Fruit fly (Drosophila melanogaster) whole organism, embryonic: ENCODE measurements around the gene teq.

Experiments
- Antp ChIP-seq: fragments of 200-800 bp; sonication (Bioruptor generic); optimal IDR thresholded peaks from 3 replicates; lab custom pipeline; 2016; ENCODE audit warnings: missing biosample characterization, missing genetic modification characterization
- CG10565 ChIP-seq: fragments of 200-800 bp; sonication (Bioruptor generic); optimal IDR thresholded peaks from 3 replicates; lab custom pipeline; 2016; ENCODE audit warnings: missing biosample characterization, mild to moderate bottlenecking, missing genetic modification characterization
- CG10654 ChIP-seq: fragments of 200-800 bp; sonication (Bioruptor generic); optimal IDR thresholded peaks from 2 replicates; lab custom pipeline; 2016; ENCODE audit warnings: missing biosample characterization, missing genetic modification characterization
- CG10959 ChIP-seq: fragments of 200-800 bp; sonication (Bioruptor generic); IDR thresholded peaks from 2 replicates; pipeline ENCODE4 v1.3.6; 2022; ENCODE audit warnings: missing biosample characterization, missing genetic modification characterization
- CG10979 ChIP-seq: fragments of 200-800 bp; sonication (Bioruptor generic); optimal IDR thresholded peaks from 2 replicates; lab custom pipeline; 2018; ENCODE audit warnings: missing biosample characterization, mild to moderate bottlenecking, missing genetic modification characterization, moderate library complexity
- CG11085 ChIP-seq: fragments of 200-800 bp; sonication (Bioruptor generic); IDR thresholded peaks from 2 replicates; pipeline ENCODE4 v1.3.6; 2022; ENCODE audit warnings: missing biosample characterization, missing genetic modification characterization
- CG12299 ChIP-seq: fragments of 200-800 bp; sonication (Bioruptor generic); optimal IDR thresholded peaks from 2 replicates; lab custom pipeline; 2018; ENCODE audit warnings: missing biosample characterization, mild to moderate bottlenecking, missing genetic modification characterization
- CG12942 ChIP-seq: fragments of 200-800 bp; sonication (Bioruptor generic); optimal IDR thresholded peaks from 3 replicates; lab custom pipeline; 2016; ENCODE audit warnings: missing biosample characterization, missing genetic modification characterization
- CG13287 ChIP-seq: fragments of 200-800 bp; sonication (Bioruptor generic); IDR thresholded peaks from 2 replicates; pipeline ENCODE4 v1.3.6; 2022; ENCODE audit warnings: missing biosample characterization, missing genetic modification characterization; ENCODE audit not compliant: partially characterized antibody
- CG13624 ChIP-seq: fragments of 200-800 bp; sonication (Bioruptor generic); optimal IDR thresholded peaks from 2 replicates; lab custom pipeline; 2016; ENCODE audit warnings: missing biosample characterization, missing genetic modification characterization
- CG14667 ChIP-seq: fragments of 200-800 bp; sonication (Bioruptor generic); IDR thresholded peaks from 2 replicates; pipeline ENCODE4 v1.3.6; 2022; ENCODE audit warnings: missing biosample characterization, missing genetic modification characterization
- CG14710 ChIP-seq: fragments of 200-800 bp; sonication (Bioruptor generic); optimal IDR thresholded peaks from 3 replicates; lab custom pipeline; 2019; ENCODE audit warnings: missing biosample characterization, mild to moderate bottlenecking, missing genetic modification characterization, moderate library complexity
- CG1603 ChIP-seq: fragments of 200-800 bp; sonication (Bioruptor generic); optimal IDR thresholded peaks from 2 replicates; lab custom pipeline; 2019; ENCODE audit warnings: missing biosample characterization, mild to moderate bottlenecking, missing genetic modification characterization, moderate library complexity
- CG17186 ChIP-seq: fragments of 200-800 bp; sonication (Bioruptor generic); optimal IDR thresholded peaks from 3 replicates; lab custom pipeline; 2017; ENCODE audit warnings: missing biosample characterization, missing genetic modification reagents, missing genetic modification characterization
- CG17328 ChIP-seq: fragments of 200-800 bp; sonication (Bioruptor generic); IDR thresholded peaks from 2 replicates; pipeline ENCODE4 v1.3.6; 2022; ENCODE audit warnings: missing biosample characterization, missing genetic modification characterization
- CG17359 ChIP-seq: fragments of 200-800 bp; sonication (Bioruptor generic); optimal IDR thresholded peaks from 3 replicates; lab custom pipeline; 2018; ENCODE audit warnings: missing biosample characterization, mild to moderate bottlenecking, missing genetic modification characterization, moderate library complexity
- CG17361 ChIP-seq: fragments of 200-800 bp; sonication (Bioruptor generic); IDR thresholded peaks from 3 replicates; pipeline ENCODE4 v1.3.6; 2022; ENCODE audit warnings: missing biosample characterization, missing genetic modification characterization
- CG17829 ChIP-seq: fragments of 200-800 bp; optimal IDR thresholded peaks from 2 replicates; lab custom pipeline; 2019; ENCODE audit warnings: missing biosample characterization, mild to moderate bottlenecking, missing genetic modification characterization, moderate library complexity
- CG2678 ChIP-seq: fragments of 200-800 bp; sonication (Bioruptor generic); optimal IDR thresholded peaks from 3 replicates; lab custom pipeline; 2019; ENCODE audit warnings: missing biosample characterization, mild to moderate bottlenecking, missing genetic modification characterization, moderate library complexity
- CG31388 ChIP-seq: fragments of 200-800 bp; sonication (Bioruptor generic); optimal IDR thresholded peaks from 2 replicates; lab custom pipeline; 2016; ENCODE audit warnings: missing biosample characterization, missing genetic modification characterization
- CG32767 ChIP-seq: fragments of 200-800 bp; sonication (Bioruptor generic); IDR thresholded peaks from 2 replicates; pipeline ENCODE4 v1.3.6; 2022; ENCODE audit warnings: missing biosample characterization, missing genetic modification characterization
- CG42726 ChIP-seq: fragments of 200-800 bp; sonication (Bioruptor generic); IDR thresholded peaks from 2 replicates; pipeline ENCODE4 v1.3.6; 2022; ENCODE audit warnings: missing biosample characterization, missing genetic modification characterization; ENCODE audit not compliant: partially characterized antibody
- CHES-1-like ChIP-seq: fragments of 200-800 bp; sonication (Bioruptor generic); optimal IDR thresholded peaks from 2 replicates; lab custom pipeline; 2016; ENCODE audit warnings: missing biosample characterization, missing genetic modification characterization
- ERR ChIP-seq: fragments of 200-800 bp; sonication (Bioruptor generic); optimal IDR thresholded peaks from 2 replicates; lab custom pipeline; 2016; ENCODE audit warnings: missing biosample characterization, missing genetic modification characterization
- Hr51 ChIP-seq, 2 experiments: fragments of 200-800 bp; sonication (Bioruptor generic); optimal IDR thresholded peaks; 2 replicates in 1 of 2; 3 replicates in 1 of 2; lab custom pipeline; 2016 to 2018; ENCODE audit warnings: missing biosample characterization in 2 of 2, missing genetic modification characterization in 2 of 2, mild to moderate bottlenecking in 1 of 2, moderate library complexity in 1 of 2
- Oaz ChIP-seq: fragments of 200-800 bp; sonication (Bioruptor generic); IDR thresholded peaks from 2 replicates; pipeline ENCODE4 v1.3.6; 2022; ENCODE audit warnings: missing biosample characterization, missing genetic modification characterization
- Optix ChIP-seq: fragments of 200-800 bp; sonication (Bioruptor generic); IDR thresholded peaks from 3 replicates; pipeline ENCODE4 v1.3.6; 2022; ENCODE audit warnings: missing biosample characterization, missing genetic modification characterization
- Pdp1 ChIP-seq, 2 experiments: fragments of 200-800 bp; sonication (Bioruptor generic); optimal IDR thresholded peaks; 3 replicates each; lab custom pipeline; 2016; ENCODE audit warnings: missing biosample characterization in 2 of 2, missing genetic modification characterization in 2 of 2, mild to moderate bottlenecking in 1 of 2, moderate library complexity in 1 of 2
- Scr ChIP-seq: fragments of 200-800 bp; sonication (Bioruptor generic); IDR thresholded peaks from 2 replicates; pipeline ENCODE4 v1.3.6; 2022; ENCODE audit warnings: missing biosample characterization, missing genetic modification characterization; ENCODE audit not compliant: partially characterized antibody
- Sox102F ChIP-seq: fragments of 200-800 bp; sonication (Bioruptor generic); optimal IDR thresholded peaks from 2 replicates; lab custom pipeline; 2018; ENCODE audit warnings: missing biosample characterization, mild to moderate bottlenecking, missing genetic modification characterization, moderate library complexity
- Trl ChIP-seq, 3 experiments: fragments of >200 bp in 2 of 3; fragments of 200-800 bp in 1 of 3; sonication (Bioruptor generic) in 1 of 3; optimal IDR thresholded peaks; 2 replicates in 1 of 3; 3 replicates in 2 of 3; lab custom pipeline; 2016 to 2017; ENCODE audit warnings: missing biosample characterization in 1 of 3, missing genetic modification characterization in 1 of 3
- ash1 ChIP-seq: fragments of 200-800 bp; sonication (Bioruptor generic); optimal IDR thresholded peaks from 2 replicates; lab custom pipeline; 2018; ENCODE audit warnings: missing biosample characterization, mild to moderate bottlenecking, missing genetic modification characterization
- ato ChIP-seq: fragments of 200-800 bp; sonication (Bioruptor generic); IDR thresholded peaks from 2 replicates; pipeline ENCODE4 v1.3.6; 2022; ENCODE audit warnings: missing biosample characterization, missing genetic modification characterization; ENCODE audit not compliant: partially characterized antibody
- az2 ChIP-seq: fragments of 200-800 bp; sonication (Bioruptor generic); optimal IDR thresholded peaks from 3 replicates; lab custom pipeline; 2016; ENCODE audit warnings: missing biosample characterization, missing genetic modification characterization
- bab2 ChIP-seq: fragments of 200-800 bp; sonication (Bioruptor generic); optimal IDR thresholded peaks from 2 replicates; lab custom pipeline; 2016; ENCODE audit warnings: missing biosample characterization, missing genetic modification characterization
- dan ChIP-seq: fragments of 200-800 bp; sonication (Bioruptor generic); IDR thresholded peaks from 2 replicates; pipeline ENCODE4 v1.3.6; 2022; ENCODE audit warnings: missing biosample characterization, missing genetic modification characterization
- kni ChIP-seq: fragments of 200-800 bp; sonication (Bioruptor generic); optimal IDR thresholded peaks from 3 replicates; lab custom pipeline; 2017; ENCODE audit warnings: mild to moderate bottlenecking, missing biosample characterization, missing genetic modification reagents, missing genetic modification characterization
- lilli ChIP-seq: fragments of 200-800 bp; sonication (Bioruptor generic); optimal IDR thresholded peaks from 3 replicates; lab custom pipeline; 2016; ENCODE audit warnings: missing biosample characterization, missing genetic modification characterization
- mam ChIP-seq: fragments of 200-800 bp; sonication (Bioruptor generic); optimal IDR thresholded peaks from 3 replicates; lab custom pipeline; 2016; ENCODE audit warnings: missing biosample characterization, missing genetic modification characterization
- nerfin-1 ChIP-seq: fragments of 200-800 bp; sonication (Bioruptor generic); optimal IDR thresholded peaks from 3 replicates; lab custom pipeline; 2019; ENCODE audit warnings: missing biosample characterization, mild to moderate bottlenecking, missing genetic modification characterization, moderate library complexity
- odd ChIP-seq: fragments of 200-800 bp; sonication (Bioruptor generic); optimal IDR thresholded peaks from 2 replicates; lab custom pipeline; 2017; ENCODE audit warnings: missing biosample characterization, mild to moderate bottlenecking, missing genetic modification characterization
- pros ChIP-seq: fragments of 200-800 bp; sonication (Bioruptor generic); optimal IDR thresholded peaks from 3 replicates; lab custom pipeline; 2019; ENCODE audit warnings: missing biosample characterization, mild to moderate bottlenecking, missing genetic modification characterization, moderate library complexity
- slou ChIP-seq: fragments of 200-800 bp; sonication (Bioruptor generic); optimal IDR thresholded peaks from 3 replicates; lab custom pipeline; 2016; ENCODE audit warnings: missing biosample characterization, missing genetic modification characterization
- sqz ChIP-seq: fragments of 200-800 bp; sonication (Bioruptor generic); optimal IDR thresholded peaks from 3 replicates; lab custom pipeline; 2018; ENCODE audit warnings: missing biosample characterization, mild to moderate bottlenecking, missing genetic modification characterization
- tin ChIP-seq: fragments of 200-800 bp; sonication (Bioruptor generic); optimal IDR thresholded peaks from 3 replicates; lab custom pipeline; 2016; ENCODE audit warnings: missing biosample characterization, missing genetic modification characterization
- tll ChIP-seq, 2 experiments: fragments of 200-800 bp in 1 of 2; fragments of >200 bp in 1 of 2; sonication (Bioruptor generic) in 1 of 2; optimal IDR thresholded peaks; 2 replicates each; lab custom pipeline; 2017 to 2019; ENCODE audit warnings: missing biosample characterization in 2 of 2, missing genetic modification characterization in 2 of 2, mild to moderate bottlenecking in 1 of 2, moderate library complexity in 1 of 2
- trh ChIP-seq: fragments of 200-800 bp; sonication (Bioruptor generic); optimal IDR thresholded peaks from 2 replicates; lab custom pipeline; 2016; ENCODE audit warnings: missing biosample characterization, missing genetic modification characterization
- zen2 ChIP-seq: fragments of 200-800 bp; sonication (Bioruptor generic); IDR thresholded peaks from 3 replicates; pipeline ENCODE4 v1.3.6; 2022; ENCODE audit warnings: missing biosample characterization, missing genetic modification characterization; ENCODE audit not compliant: partially characterized antibody

teq gene

dm6 chr3L:9042200-9042988 lies 32.0 kb upstream of the teq start (continued):
- no peak for TF ChIP-seq CG32767 (GFP tag; lab: Robert Waterston, UW)
- TF ChIP-seq Oaz = no peak
- no peak for TF ChIP-seq lilli
- no peak for TF ChIP-seq ERR (GFP tag; lab: Kevin White, UChicago)
- TF ChIP-seq odd = peak; percentile 52
- TF ChIP-seq CG11085 (GFP tag; lab: Robert Waterston, UW) = no peak
- peak; percentile 63; the same call in 2 of the 3 replicates for TF ChIP-seq CG17361 (GFP tag; lab: Robert Waterston, UW)
- TF ChIP-seq CG2678 (tag; lab: Kevin White, UChicago) = peak; percentile 65
- TF ChIP-seq CHES-1-like (GFP tag; lab: Kevin White, UChicago) = no peak
- no peak for TF ChIP-seq ato (GFP tag; lab: Robert Waterston, UW)
- TF ChIP-seq mam (GFP tag; lab: Kevin White, UChicago) = no peak
- TF ChIP-seq Trl (optimal IDR thresholded peaks at IDR 0.05; lab: Kevin White, UChicago) = no peak
- TF ChIP-seq Trl (GFP tag; optimal IDR thresholded peaks at IDR 0.05; lab: Kevin White, UChicago) = no peak
- no peak for TF ChIP-seq slou (GFP tag; lab: Kevin White, UChicago)
- no peak for TF ChIP-seq dan
- TF ChIP-seq CG42726 (GFP tag; lab: Robert Waterston, UW) = no peak
- TF ChIP-seq CG17186 (GFP tag; lab: Kevin White, UChicago) = no peak
- peak; percentile 27; the same call in 1 of the 2 replicates for TF ChIP-seq CG14667 (GFP tag; lab: Robert Waterston, UW)
- no peak for TF ChIP-seq bab2 (GFP tag; lab: Kevin White, UChicago)
- TF ChIP-seq tin (GFP tag; lab: Kevin White, UChicago) = no peak
- no peak for TF ChIP-seq CG31388
- TF ChIP-seq CG17328 (GFP tag; lab: Robert Waterston, UW) = peak; percentile 28; the same call in 1 of the 2 replicates
- TF ChIP-seq pros (GFP tag; lab: Kevin White, UChicago) = peak; percentile 48
- TF ChIP-seq Sox102F (GFP tag; lab: Kevin White, UChicago) = peak; percentile 55
- TF ChIP-seq CG17829 (tag; lab: Kevin White, UChicago) = peak; percentile 67
- no peak for TF ChIP-seq Pdp1 (GFP tag; optimal IDR thresholded peaks at IDR 0.05; lab: Kevin White, UChicago)
- TF ChIP-seq CG12942 (GFP tag; lab: Kevin White, UChicago) = no peak
- peak; percentile 63 for TF ChIP-seq CG14710 (tag; lab: Kevin White, UChicago)
- TF ChIP-seq CG17359 (tag; lab: Kevin White, UChicago) = peak; percentile 50
- peak; percentile 32 for TF ChIP-seq nerfin-1
- no peak for TF ChIP-seq CG10654 (GFP tag; lab: Kevin White, UChicago)
- TF ChIP-seq CG10565 (GFP tag; lab: Kevin White, UChicago) = no peak
- no peak for TF ChIP-seq CG13287 (GFP tag; lab: Robert Waterston, UW)
- no peak for TF ChIP-seq Hr51 (GFP tag; optimal IDR thresholded peaks at IDR 0.05; lab: Kevin White, UChicago)
- TF ChIP-seq tll (GFP tag; optimal IDR thresholded peaks at IDR 0.05; lab: Kevin White, UChicago) = peak in 1 of 2 experiments; percentile 98
- no peak for TF ChIP-seq trh (GFP tag; lab: Kevin White, UChicago)
- no peak for TF ChIP-seq ash1
- TF ChIP-seq CG10979 (tag; lab: Kevin White, UChicago) = peak; percentile 77
- no peak for TF ChIP-seq Optix (GFP tag; lab: Robert Waterston, UW)
- TF ChIP-seq CG12299 (tag; lab: Kevin White, UChicago) = no peak
- TF ChIP-seq Antp (GFP tag; lab: Kevin White, UChicago) = no peak
- TF ChIP-seq sqz (GFP tag; lab: Kevin White, UChicago) = no peak
- TF ChIP-seq Scr (GFP tag; lab: Robert Waterston, UW) = no peak
- no peak for TF ChIP-seq CG13624 (GFP tag; lab: Kevin White, UChicago)
- peak; percentile 29 for TF ChIP-seq az2 (GFP tag; lab: Kevin White, UChicago)
- peak; percentile 88 for TF ChIP-seq kni
- TF ChIP-seq CG10959 = peak; percentile 52; the same call in 1 of the 2 replicates
- no peak for TF ChIP-seq CG1603 (tag; lab: Kevin White, UChicago)
- no peak for TF ChIP-seq zen2 (GFP tag; lab: Robert Waterston, UW)
